Fruit fly (Drosophila melanogaster) Kc167 (cell line): Measurements from ENCODE around the gene CG1208.

Source experiments
- h ChIP-seq: fragments of >200 bp; optimal IDR thresholded peaks from 3 replicates; lab custom pipeline; 2018; ENCODE audit warnings: missing external identifiers
- insv ChIP-seq: fragments of >200 bp; optimal IDR thresholded peaks from 3 replicates; lab custom pipeline; 2018; ENCODE audit warnings: missing external identifiers
- psq ChIP-seq: fragments of >200 bp; optimal IDR thresholded peaks from 2 replicates; lab custom pipeline; 2017; ENCODE audit warnings: missing external identifiers
- ttk ChIP-seq: sonication (Bioruptor generic); optimal IDR thresholded peaks from 2 replicates; lab custom pipeline; 2017; ENCODE audit warnings: missing external identifiers

DNA sequence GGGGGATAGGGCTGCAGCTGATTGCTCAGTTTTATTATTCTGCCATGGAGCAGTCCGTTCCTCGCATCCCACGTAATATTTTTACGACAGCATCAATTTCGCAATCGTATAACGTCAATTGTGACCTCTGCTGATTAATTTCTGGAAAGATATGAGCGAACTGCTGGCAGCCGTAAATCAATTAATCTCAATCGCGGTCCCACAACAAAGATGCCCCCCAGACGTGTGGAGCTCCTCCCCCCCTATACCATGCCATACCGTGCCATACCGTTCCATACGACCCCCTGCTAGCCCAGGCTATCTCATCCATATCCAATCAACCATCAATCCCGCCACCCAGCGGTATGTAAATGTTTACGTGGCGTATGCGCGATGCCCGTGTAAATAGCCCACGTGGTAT is 49.9 kb downstream of the CG1208 start:
- TF ChIP-seq ttk (lab: Kevin White, UChicago): no peak
- TF ChIP-seq psq: no peak
- no peak for TF ChIP-seq insv (lab: Kevin White, UChicago)
- no peak for TF ChIP-seq h
